Worm (Caenorhabditis elegans): ENCODE results near the gene C36B7.4.

ce11 chrX:7100290-7100689 lies 14.5 kb upstream of the C36B7.4 start, which contains the start of gene C36B7.6:
- TF ChIP-seq R02D3.7 (tag; optimal IDR thresholded peaks at IDR 0.05) (no peak), aly-2 (tag; optimal IDR thresholded peaks at IDR 0.05) (no peak), elt-1 (tag; optimal IDR thresholded peaks at IDR 0.05) (no peak), ztf-11 (tag; optimal IDR thresholded peaks at IDR 0.05) (no peak), nhr-237 (tag; optimal IDR thresholded peaks at IDR 0.05) (no peak), unc-62 (GFP tag; optimal IDR thresholded peaks at IDR 0.05) (no peak)
